Worm (Caenorhabditis elegans) whole organism, L4 larva: ENCODE data around the gene ugt-43.

Experiments
- D1046.2 ChIP-seq: fragments of 200-800 bp; sonication (Bioruptor generic); IDR thresholded peaks from 2 replicates; pipeline ENCODE4 v1.3.6; 2022; ENCODE audit warnings: missing genetic modification characterization, missing compliant biosample characterization
- F37D6.2 ChIP-seq: sonication (generic microtip); optimal IDR thresholded peaks from 2 replicates; lab custom pipeline; 2016; ENCODE audit warnings: mild to moderate bottlenecking, missing genetic modification characterization, missing compliant biosample characterization
- ZK337.2 ChIP-seq: fragments of 200-800 bp; sonication (Bioruptor generic); IDR thresholded peaks from 2 replicates; pipeline ENCODE4 v1.3.6; 2022; ENCODE audit warnings: missing genetic modification reagents, missing genetic modification characterization, missing compliant biosample characterization
- ZK546.5 ChIP-seq, 2 experiments: sonication (generic microtip); optimal IDR thresholded peaks; 2 replicates each; lab custom pipeline; 2017; ENCODE audit warnings: missing biosample characterization in 2 of 2, missing genetic modification characterization in 2 of 2
- aha-1 ChIP-seq: fragments of 150-350 bp; peaks from one replicate; lab custom pipeline; 2014; ENCODE audit warnings: missing biosample characterization, missing genetic modification characterization
- ctbp-1 ChIP-seq: fragments of 200-800 bp; sonication (Bioruptor generic); IDR thresholded peaks from 2 replicates; pipeline ENCODE4 v1.3.6; 2022; ENCODE audit warnings: missing genetic modification reagents, missing genetic modification characterization, missing compliant biosample characterization
- daf-12 ChIP-seq: fragments of 150-350 bp; optimal IDR thresholded peaks from 2 replicates; lab custom pipeline; 2014; ENCODE audit warnings: missing biosample characterization, missing genetic modification reagents, missing genetic modification characterization
- dmd-6 ChIP-seq: fragments of 200-800 bp; sonication (Bioruptor generic); IDR thresholded peaks from 2 replicates; pipeline ENCODE4 v1.3.6; 2022; ENCODE audit warnings: missing genetic modification reagents, missing genetic modification characterization, missing compliant biosample characterization
- dmd-9 ChIP-seq: fragments of 200-800 bp; sonication (Bioruptor generic); IDR thresholded peaks from 2 replicates; pipeline ENCODE4 v1.3.6; 2022; ENCODE audit warnings: missing genetic modification reagents, missing genetic modification characterization, missing compliant biosample characterization
- egl-27 ChIP-seq: sonication (generic microtip); optimal IDR thresholded peaks from 3 replicates; lab custom pipeline; 2017; ENCODE audit warnings: missing biosample characterization, missing genetic modification reagents, missing genetic modification characterization
- egl-43 ChIP-seq: fragments of 200-800 bp; sonication (Bioruptor generic); IDR thresholded peaks from 2 replicates; pipeline ENCODE4 v1.3.6; 2022; ENCODE audit warnings: missing genetic modification reagents, missing genetic modification characterization, missing compliant biosample characterization
- fkh-10 ChIP-seq: fragments of 150-350 bp; optimal IDR thresholded peaks from 2 replicates; lab custom pipeline; 2014; ENCODE audit warnings: missing biosample characterization, missing genetic modification reagents, missing genetic modification characterization
- gei-8 ChIP-seq: fragments of 200-800 bp; sonication (Bioruptor generic); optimal IDR thresholded peaks from 2 replicates; lab custom pipeline; 2018; ENCODE audit warnings: mild to moderate bottlenecking, missing genetic modification characterization, missing compliant biosample characterization
- hif-1 ChIP-seq, 2 experiments: sonication (generic microtip); optimal IDR thresholded peaks; 2 replicates each; lab custom pipeline; 2016 to 2017; ENCODE audit warnings: missing compliant biosample characterization in 2 of 2, missing genetic modification characterization in 2 of 2, missing genetic modification reagents in 2 of 2, missing genotype in 2 of 2, mild to moderate bottlenecking in 1 of 2
- hlh-11 ChIP-seq: fragments of 200-800 bp; sonication (Bioruptor generic); optimal IDR thresholded peaks from 2 replicates; lab custom pipeline; 2018; ENCODE audit warnings: mild to moderate bottlenecking, missing genetic modification characterization, missing compliant biosample characterization
- hlh-30 ChIP-seq: sonication (generic microtip); optimal IDR thresholded peaks from 2 replicates; lab custom pipeline; 2017; ENCODE audit warnings: antibody characterized with exemption, mild to moderate bottlenecking, missing genetic modification characterization, missing compliant biosample characterization; ENCODE audit not compliant: insufficient read depth
- hmg-1.1 ChIP-seq: fragments of 200-800 bp; sonication (Bioruptor generic); IDR thresholded peaks from 2 replicates; pipeline ENCODE4 v1.3.6; 2022; ENCODE audit warnings: missing genetic modification reagents, missing genetic modification characterization, missing compliant biosample characterization
- lin-13 ChIP-seq: fragments of 150-350 bp; optimal IDR thresholded peaks from 2 replicates; lab custom pipeline; 2014; ENCODE audit warnings: missing biosample characterization, missing genetic modification reagents, missing genetic modification characterization
- lsy-2 ChIP-seq, 2 experiments: fragments of 150-350 bp in 1 of 2; sonication (generic microtip) in 1 of 2; optimal IDR thresholded peaks; 2 replicates each; lab custom pipeline; 2014 to 2017; ENCODE audit warnings: missing biosample characterization in 2 of 2, missing genetic modification characterization in 2 of 2
- madf-9 ChIP-seq: fragments of 200-800 bp; sonication (Bioruptor generic); conservative IDR thresholded peaks from 2 replicates; pipeline ENCODE4 v1.3.6; 2022; ENCODE audit warnings: missing genetic modification reagents, missing genetic modification characterization, missing compliant biosample characterization
- mdl-1 ChIP-seq, 2 experiments: fragments of 150-350 bp in 1 of 2; sonication (generic microtip) in 1 of 2; optimal IDR thresholded peaks; 2 replicates each; lab custom pipeline; 2014 to 2017; ENCODE audit warnings: missing biosample characterization in 2 of 2, missing genetic modification characterization in 2 of 2
- mdt-29 ChIP-seq: fragments of 200-800 bp; sonication (Bioruptor generic); IDR thresholded peaks from 2 replicates; pipeline ENCODE4 v1.3.6; 2022; ENCODE audit warnings: missing genetic modification reagents, missing genetic modification characterization, missing compliant biosample characterization
- mep-1 ChIP-seq: fragments of 150-350 bp; sonication (generic microtip); optimal IDR thresholded peaks from 3 replicates; lab custom pipeline; 2014; ENCODE audit warnings: missing biosample characterization, missing genetic modification characterization
- mes-2 ChIP-seq: sonication (generic microtip); optimal IDR thresholded peaks from 2 replicates; lab custom pipeline; 2016; ENCODE audit warnings: missing genotype, mild to moderate bottlenecking, missing genetic modification characterization, missing compliant biosample characterization; ENCODE audit not compliant: poor library complexity, severe bottlenecking
- mxl-2 ChIP-seq: fragments of 200-800 bp; sonication (Bioruptor generic); conservative IDR thresholded peaks from 2 replicates; pipeline ENCODE4 v1.3.6; 2022; ENCODE audit warnings: missing genetic modification reagents, missing genetic modification characterization, missing compliant biosample characterization
- mxl-3 ChIP-seq: fragments of 200-800 bp; sonication (Bioruptor generic); optimal IDR thresholded peaks from 2 replicates; lab custom pipeline; 2018; ENCODE audit warnings: mild to moderate bottlenecking, missing genetic modification characterization, missing compliant biosample characterization
- nhr-11 ChIP-seq: fragments of 150-350 bp; optimal IDR thresholded peaks from 2 replicates; lab custom pipeline; 2014; ENCODE audit warnings: missing biosample characterization, missing genetic modification characterization
- nhr-111 ChIP-seq: fragments of 200-800 bp; sonication (Bioruptor generic); optimal IDR thresholded peaks from 2 replicates; lab custom pipeline; 2018; ENCODE audit warnings: mild to moderate bottlenecking, missing genetic modification characterization, missing compliant biosample characterization
- nhr-77 ChIP-seq: fragments of 150-350 bp; optimal IDR thresholded peaks from 2 replicates; lab custom pipeline; 2014; ENCODE audit warnings: missing biosample characterization, missing genetic modification characterization
- pha-4 ChIP-seq, 2 experiments: fragments of 150-350 bp in 1 of 2; fragments of 200-800 bp in 1 of 2; sonication (Bioruptor generic) in 1 of 2; IDR thresholded peaks in 1 of 2; optimal IDR thresholded peaks in 1 of 2; 2 replicates each; pipeline versions ENCODE4 v1.3.6 to Lab custom; 2014 to 2022; ENCODE audit warnings: missing genetic modification characterization in 2 of 2, missing genetic modification reagents in 2 of 2, missing biosample characterization in 1 of 2, missing compliant biosample characterization in 1 of 2
- pqm-1 ChIP-seq: sonication (generic microtip); optimal IDR thresholded peaks from 2 replicates; lab custom pipeline; 2017; ENCODE audit warnings: missing biosample characterization, missing genetic modification characterization
- rbr-2 ChIP-seq: sonication (generic microtip); optimal IDR thresholded peaks from 2 replicates; lab custom pipeline; 2016; ENCODE audit warnings: missing genotype, missing genetic modification characterization, missing compliant biosample characterization
- sdz-12 ChIP-seq: fragments of 200-800 bp; sonication (Bioruptor generic); optimal IDR thresholded peaks from 2 replicates; lab custom pipeline; 2018; ENCODE audit warnings: mild to moderate bottlenecking, missing genetic modification characterization, missing compliant biosample characterization
- set-16 ChIP-seq: fragments of 200-800 bp; sonication (Bioruptor generic); IDR thresholded peaks from 2 replicates; pipeline ENCODE4 v1.3.6; 2022; ENCODE audit warnings: missing genetic modification reagents, missing genetic modification characterization, missing compliant biosample characterization
- skn-1 ChIP-seq: fragments of 150-350 bp; optimal IDR thresholded peaks from 2 replicates; lab custom pipeline; 2014; ENCODE audit warnings: missing biosample characterization, missing genetic modification characterization
- snpc-4 ChIP-seq: fragments of 150-350 bp; optimal IDR thresholded peaks from 2 replicates; lab custom pipeline; 2014; ENCODE audit warnings: missing biosample characterization, missing genetic modification characterization
- spr-1 ChIP-seq: sonication (generic microtip); optimal IDR thresholded peaks from 2 replicates; lab custom pipeline; 2016; ENCODE audit warnings: mild to moderate bottlenecking, missing genetic modification characterization, missing compliant biosample characterization
- unc-130 ChIP-seq: sonication (generic microtip); optimal IDR thresholded peaks from 2 replicates; lab custom pipeline; 2016; ENCODE audit warnings: missing genetic modification reagents, missing genetic modification characterization, missing compliant biosample characterization
- unc-39 ChIP-seq: sonication (generic microtip); optimal IDR thresholded peaks from 2 replicates; lab custom pipeline; 2017; ENCODE audit warnings: missing biosample characterization, missing genetic modification characterization
- unc-62 ChIP-seq, 3 experiments: fragments of 150-350 bp in 1 of 3; sonication (generic microtip); optimal IDR thresholded peaks in 2 of 3; peaks in 1 of 3; 1 replicate in 1 of 3; 2 replicates in 2 of 3; lab custom pipeline; 2014 to 2017; ENCODE audit warnings: missing biosample characterization in 3 of 3, missing genetic modification characterization in 3 of 3, missing genetic modification reagents in 3 of 3, missing genotype in 1 of 3
- vab-7 ChIP-seq: fragments of 200-800 bp; sonication (Bioruptor generic); IDR thresholded peaks from 2 replicates; pipeline ENCODE4 v1.3.6; 2022; ENCODE audit warnings: missing genetic modification reagents, missing genetic modification characterization, missing compliant biosample characterization
- ztf-11 ChIP-seq: fragments of 150-350 bp; optimal IDR thresholded peaks from 2 replicates; lab custom pipeline; 2014; ENCODE audit warnings: missing biosample characterization, missing genetic modification characterization
- ztf-7 ChIP-seq: fragments of 150-350 bp; optimal IDR thresholded peaks from 2 replicates; lab custom pipeline; 2014; ENCODE audit warnings: missing biosample characterization, missing genetic modification characterization

ugt-43 gene

ce11 chrIV:10483607-10484117 is 19.3 kb downstream of the ugt-43 start, which contains the start of the genes F01D4.5 and ced-5 (continued):
- TF ChIP-seq dmd-9 (GFP tag; lab: Robert Waterston, UW), result peak; percentile 91
- TF ChIP-seq egl-27 (tag; lab: Kevin White, UChicago), result no peak
- TF ChIP-seq sdz-12 (GFP tag; lab: Kevin White, UChicago), result no peak

- TF ChIP-seq ztf-11 (tag; lab: Kevin White, UChicago) (no peak), skn-1 (tag; lab: Kevin White, UChicago) (no peak), ztf-7 (tag; lab: Kevin White, UChicago) (no peak), pqm-1 (tag; lab: Kevin White, UChicago) (no peak)
Observed at ce11 chrIV:10489409-10489808, 25.0 kb downstream of the ugt-43 start.

ce11 chrIV:10498401-10498800 is 34.0 kb downstream of the ugt-43 start:
- peak; percentile 58 for TF ChIP-seq aha-1 (tag; lab: Kevin White, UChicago)
- no peak for TF ChIP-seq hif-1 (tag; optimal IDR thresholded peaks at IDR 0.05; lab: Kevin White, UChicago)

- TF ChIP-seq gei-8 (GFP tag; lab: Kevin White, UChicago), result peak; percentile 61
- no peak for TF ChIP-seq madf-9 (GFP tag; lab: Robert Waterston, UW)
- TF ChIP-seq mxl-3 (GFP tag; lab: Kevin White, UChicago), result peak; percentile 12
- no peak for TF ChIP-seq nhr-111 (GFP tag; lab: Kevin White, UChicago)
- TF ChIP-seq lsy-2 (tag; optimal IDR thresholded peaks at IDR 0.05; lab: Kevin White, UChicago), result peak; percentile 63 to 65
- no peak for TF ChIP-seq mdt-29 (GFP tag; lab: Robert Waterston, UW)
- TF ChIP-seq unc-39 (tag; lab: Kevin White, UChicago), result no peak
- peak; percentile 71 for TF ChIP-seq hmg-1.1 (GFP tag; lab: Robert Waterston, UW)
- no peak for TF ChIP-seq ZK546.5 (tag; optimal IDR thresholded peaks at IDR 0.05; lab: Kevin White, UChicago)
- TF ChIP-seq nhr-11 (tag; lab: Kevin White, UChicago), result peak; percentile 42
- TF ChIP-seq snpc-4, result no peak
- no peak for TF ChIP-seq daf-12
- no peak for TF ChIP-seq pha-4 (GFP tag; IDR thresholded peaks at IDR 0.05; lab: Robert Waterston, UW)
- no peak for TF ChIP-seq pha-4 (tag; optimal IDR thresholded peaks at IDR 0.05; lab: Kevin White, UChicago)
- peak; percentile 63 for TF ChIP-seq fkh-10 (GFP tag; lab: Kevin White, UChicago)
- no peak for TF ChIP-seq unc-130 (GFP tag; lab: Kevin White, UChicago)
- TF ChIP-seq set-16 (GFP tag; lab: Robert Waterston, UW), result peak; percentile 69
- TF ChIP-seq F37D6.2 (tag; lab: Kevin White, UChicago), result peak; percentile 41
- no peak for TF ChIP-seq lin-13 (GFP tag; lab: Kevin White, UChicago)
- TF ChIP-seq hlh-30, result peak; percentile 50
- TF ChIP-seq mxl-2 (GFP tag; lab: Robert Waterston, UW), result 0 out of 2 replicates have a peak, but pooled peaks have one; percentile 4
- TF ChIP-seq nhr-77 (tag; lab: Kevin White, UChicago), result peak; percentile 2
- TF ChIP-seq ZK337.2 (GFP tag; lab: Robert Waterston, UW), result peak; percentile 100
- peak; percentile 82 for TF ChIP-seq mep-1
- peak in 1 of 2 experiments; percentile 69 for TF ChIP-seq unc-62 (GFP tag; optimal IDR thresholded peaks at IDR 0.05 in 1 of 2; lab: Kevin White, UChicago)
- TF ChIP-seq unc-62 (tag; optimal IDR thresholded peaks at IDR 0.05; lab: Kevin White, UChicago), result no peak
- TF ChIP-seq hlh-11 (tag; lab: Kevin White, UChicago), result peak; percentile 27
- no peak for TF ChIP-seq spr-1 (tag; lab: Kevin White, UChicago)
- TF ChIP-seq dmd-6 (GFP tag; lab: Robert Waterston, UW), result peak; percentile 29; the same call in 1 of the 2 replicates
- TF ChIP-seq dmd-9 (GFP tag; lab: Robert Waterston, UW), result no peak
- peak in 1 of 2 experiments; percentile 54 for TF ChIP-seq mdl-1 (tag; optimal IDR thresholded peaks at IDR 0.05; lab: Kevin White, UChicago)
- no peak for TF ChIP-seq D1046.2
- TF ChIP-seq egl-43 (GFP tag; lab: Robert Waterston, UW), result 0 out of 2 replicates have a peak, but pooled peaks have one; percentile 60
- TF ChIP-seq ctbp-1, result peak; percentile 74
- TF ChIP-seq vab-7 (GFP tag; lab: Robert Waterston, UW), result peak; percentile 43
- peak; percentile 73 for TF ChIP-seq rbr-2 (tag; lab: Kevin White, UChicago)
- TF ChIP-seq mes-2 (tag; lab: Kevin White, UChicago), result peak; percentile 31
- TF ChIP-seq hif-1 (tag; optimal IDR thresholded peaks at IDR 0.05; lab: Kevin White, UChicago), result peak in 1 of 2 experiments; percentile 48
Observed at ce11 chrIV:10499948-10500356, 35.6 kb downstream of the ugt-43 start.
